Worm (Caenorhabditis elegans): ENCODE results near the gene C09E7.11.

- TF ChIP-seq ceh-27 (GFP tag; optimal IDR thresholded peaks at IDR 0.05) (no peak), ceh-79 (tag; optimal IDR thresholded peaks at IDR 0.05) (no peak), snpc-4 (GFP tag; optimal IDR thresholded peaks at IDR 0.05) (no peak), snpc-4 (tag; optimal IDR thresholded peaks at IDR 0.05) (no peak), ama-1 (optimal IDR thresholded peaks at IDR 0.05) (no peak), ama-1 (GFP tag; optimal IDR thresholded peaks at IDR 0.05) (no peak), mel-28 (tag; optimal IDR thresholded peaks at IDR 0.05; ENCODE audit: borderline replicate concordance) (no peak), nfya-1 (tag; optimal IDR thresholded peaks at IDR 0.05; ENCODE audit: borderline replicate concordance, insufficient read depth) (no peak), F39B2.1 (GFP tag; IDR thresholded peaks at IDR 0.05) (no peak), ccch-3 (GFP tag; optimal IDR thresholded peaks at IDR 0.05) (no peak), repo-1 (tag; optimal IDR thresholded peaks at IDR 0.05) (no peak), dox-1 (GFP tag; IDR thresholded peaks at IDR 0.05) (no peak)
Observed at ce11 chrIII:6499102-6499501, 32.1 kb upstream of the C09E7.11 start.
